Worm (Caenorhabditis elegans) whole organism, L1 larva: ENCODE results near the gene C53A5.17.

Source experiments
- F16B12.6 ChIP-seq: fragments of 150-350 bp; optimal IDR thresholded peaks from 2 replicates; lab custom pipeline; 2014; ENCODE audit warnings: missing biosample characterization, missing genetic modification characterization
- ama-1 ChIP-seq: fragments of 150-350 bp; optimal IDR thresholded peaks from 2 replicates; lab custom pipeline; 2014
- blmp-1 ChIP-seq: fragments of 150-350 bp; optimal IDR thresholded peaks from 2 replicates; lab custom pipeline; 2014; ENCODE audit warnings: missing biosample characterization, missing genetic modification characterization
- dsc-1 ChIP-seq: sonication (generic microtip); optimal IDR thresholded peaks from 2 replicates; lab custom pipeline; 2016; ENCODE audit warnings: mild to moderate bottlenecking, missing genetic modification characterization, missing compliant biosample characterization
- fos-1 ChIP-seq: fragments of 150-350 bp; optimal IDR thresholded peaks from 2 replicates; lab custom pipeline; 2014; ENCODE audit warnings: missing biosample characterization, missing genetic modification characterization
- nhr-77 ChIP-seq: fragments of 150-350 bp; optimal IDR thresholded peaks from 2 replicates; lab custom pipeline; 2014; ENCODE audit warnings: missing biosample characterization, missing genetic modification characterization
- skn-1 ChIP-seq: fragments of 150-350 bp; optimal IDR thresholded peaks from 2 replicates; lab custom pipeline; 2014; ENCODE audit warnings: missing biosample characterization, missing genetic modification characterization
- snpc-4 ChIP-seq: fragments of 150-350 bp; optimal IDR thresholded peaks from 2 replicates; lab custom pipeline; 2014; ENCODE audit warnings: missing biosample characterization, missing genetic modification characterization
- snu-23 ChIP-seq: sonication (generic microtip); optimal IDR thresholded peaks from 2 replicates; lab custom pipeline; 2016; ENCODE audit warnings: missing genetic modification characterization, missing compliant biosample characterization
- swsn-7 ChIP-seq: sonication (generic microtip); optimal IDR thresholded peaks from 2 replicates; lab custom pipeline; 2016; ENCODE audit warnings: missing genetic modification characterization, missing compliant biosample characterization
- unc-62 ChIP-seq: fragments of 150-350 bp; optimal IDR thresholded peaks from 2 replicates; lab custom pipeline; 2014; ENCODE audit warnings: missing biosample characterization, missing genetic modification reagents, missing genetic modification characterization
- vab-15 ChIP-seq: sonication (generic microtip); optimal IDR thresholded peaks from 2 replicates; lab custom pipeline; 2017; ENCODE audit warnings: missing genotype, mild to moderate bottlenecking, missing genetic modification characterization, missing compliant biosample characterization

DNA sequence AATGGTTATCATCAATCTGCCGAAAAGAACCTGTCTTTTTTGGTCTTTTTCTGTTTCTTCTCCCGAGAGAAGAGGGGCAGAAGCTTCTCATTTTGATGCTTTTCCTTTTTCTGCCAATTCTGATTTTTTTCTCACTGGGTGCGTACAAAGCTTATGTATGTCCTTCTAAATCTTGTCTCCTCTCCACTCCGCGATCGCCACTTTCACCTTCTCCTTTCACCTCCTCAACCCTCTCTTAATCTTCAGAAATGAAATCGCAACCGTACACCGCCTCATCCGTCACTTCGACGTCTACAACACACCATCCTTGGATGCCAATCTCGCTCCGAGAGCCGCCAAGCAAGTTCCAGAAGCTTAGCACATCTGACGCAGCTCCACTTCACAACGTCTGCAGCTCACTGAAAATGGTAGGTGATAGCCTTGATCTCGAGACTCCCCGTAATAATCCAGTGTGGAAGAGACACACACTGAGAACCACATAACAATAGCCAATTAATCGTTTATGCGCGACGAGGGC, 12.8 kb downstream of the C53A5.17 start, which contains the start of gene R02D5.1:
- no peak for TF ChIP-seq skn-1 (tag; lab: Kevin White, UChicago)
- no peak for TF ChIP-seq ama-1 (lab: Kevin White, UChicago)
- no peak for TF ChIP-seq nhr-77
- TF ChIP-seq blmp-1 (tag; lab: Kevin White, UChicago), result peak; percentile 99
- TF ChIP-seq dsc-1, result no peak
- TF ChIP-seq vab-15 (tag; lab: Kevin White, UChicago), result no peak
- TF ChIP-seq fos-1 (tag; lab: Kevin White, UChicago), result no peak
- TF ChIP-seq swsn-7 (tag; lab: Kevin White, UChicago), result no peak
- no peak for TF ChIP-seq snpc-4
- TF ChIP-seq F16B12.6 (tag; lab: Kevin White, UChicago), result no peak
- no peak for TF ChIP-seq unc-62 (GFP tag; lab: Kevin White, UChicago)
- TF ChIP-seq snu-23 (GFP tag; lab: Kevin White, UChicago), result no peak
